Fruit fly (Drosophila melanogaster): ENCODE measurements around the gene CG32407.

The CG32407 gene

dm6 chr3L:5927536-5927935 is 5.7 kb downstream of the CG32407 start (continued):
- TF ChIP-seq CG1024 (GFP tag; IDR thresholded peaks at IDR 0.05) (no peak), Mrtf (GFP tag; IDR thresholded peaks at IDR 0.05) (no peak), unpg (GFP tag; optimal IDR thresholded peaks at IDR 0.05) (no peak), nau (GFP tag; optimal IDR thresholded peaks at IDR 0.05) (no peak), gfzf (GFP tag; optimal IDR thresholded peaks at IDR 0.05) (peak; percentile 76), CG9797 (GFP tag; optimal IDR thresholded peaks at IDR 0.05) (peak; percentile 53), H2.0 (GFP tag; IDR thresholded peaks at IDR 0.05) (0 out of 2 replicates have a peak, but pooled peaks have one; percentile 23), CG8388 (GFP tag; optimal IDR thresholded peaks at IDR 0.05) (no peak), Pdp1 (GFP tag; optimal IDR thresholded peaks at IDR 0.05) (no peak), CTCF (GFP tag; optimal IDR thresholded peaks at IDR 0.05) (no peak), CG4617 (GFP tag; optimal IDR thresholded peaks at IDR 0.05; ENCODE audit: borderline replicate concordance) (peak; percentile 14), Vsx1 (GFP tag; optimal IDR thresholded peaks at IDR 0.05) (no peak), CG7271 (tag; optimal IDR thresholded peaks at IDR 0.05) (no peak), Drgx (GFP tag; IDR thresholded peaks at IDR 0.05) (no peak), tll (GFP tag; optimal IDR thresholded peaks at IDR 0.05) (no peak), Nf-YC (tag; optimal IDR thresholded peaks at IDR 0.05) (peak; percentile 2), ap (GFP tag; IDR thresholded peaks at IDR 0.05) (no peak), CG10543 (GFP tag; optimal IDR thresholded peaks at IDR 0.05) (no peak), bsh (GFP tag; optimal IDR thresholded peaks at IDR 0.05) (no peak), CG15514 (GFP tag; optimal IDR thresholded peaks at IDR 0.05) (peak; percentile 87), CG13624 (GFP tag; optimal IDR thresholded peaks at IDR 0.05) (no peak), CG4404 (GFP tag; IDR thresholded peaks at IDR 0.05) (no peak), Atf6 (GFP tag; IDR thresholded peaks at IDR 0.05) (peak; percentile 15; the same call in 1 of the 2 replicates), CG7928 (GFP tag; optimal IDR thresholded peaks at IDR 0.05) (no peak), CG4328 (GFP tag; optimal IDR thresholded peaks at IDR 0.05) (no peak), CG17912 (GFP tag; optimal IDR thresholded peaks at IDR 0.05) (no peak), D (optimal IDR thresholded peaks at IDR 0.05) (no peak), D (GFP tag; optimal IDR thresholded peaks at IDR 0.05) (no peak), dati (GFP tag; IDR thresholded peaks at IDR 0.05) (no peak), MTF-1 (GFP tag; optimal IDR thresholded peaks at IDR 0.05; ENCODE audit: borderline replicate concordance) (no peak), NC2β (GFP tag; optimal IDR thresholded peaks at IDR 0.05) (no peak), CoRest (tag; optimal IDR thresholded peaks at IDR 0.05) (peak; percentile 17), tap (tag; optimal IDR thresholded peaks at IDR 0.05) (no peak), onecut (GFP tag; IDR thresholded peaks at IDR 0.05) (no peak), CG15073 (GFP tag; optimal IDR thresholded peaks at IDR 0.05) (no peak), luna (GFP tag; optimal IDR thresholded peaks at IDR 0.05) (no peak), Hr3 (GFP tag; optimal IDR thresholded peaks at IDR 0.05) (no peak), crp (GFP tag; optimal IDR thresholded peaks at IDR 0.05) (peak in 1 of 2 experiments; percentile 33), Sin3A (optimal IDR thresholded peaks at IDR 0.05) (peak; percentile 6), TFAM (GFP tag; optimal IDR thresholded peaks at IDR 0.05) (no peak), sisA (GFP tag; IDR thresholded peaks at IDR 0.05) (no peak), Ssrp (tag; optimal IDR thresholded peaks at IDR 0.05) (no peak), nom (GFP tag; optimal IDR thresholded peaks at IDR 0.05) (no peak), maf-S (GFP tag; optimal IDR thresholded peaks at IDR 0.05) (no peak), lilli (GFP tag; optimal IDR thresholded peaks at IDR 0.05) (no peak), BEAF-32 (GFP tag; optimal IDR thresholded peaks at IDR 0.05) (peak; percentile 19), Lim3 (GFP tag; IDR thresholded peaks at IDR 0.05) (no peak), Lhr (GFP tag; optimal IDR thresholded peaks at IDR 0.05) (peak; percentile 2), Taf1 (GFP tag; IDR thresholded peaks at IDR 0.05) (no peak), vfl (GFP tag; optimal IDR thresholded peaks at IDR 0.05) (no peak), Rfx (GFP tag; IDR thresholded peaks at IDR 0.05) (peak; percentile 11; the same call in 1 of the 2 replicates), Dp (GFP tag; optimal IDR thresholded peaks at IDR 0.05) (peak; percentile 46)

All from whole organism, embryonic.